Fruit fly (Drosophila melanogaster) whole organism: ENCODE results near the gene CG4613.
A peak's percentile ranks its signal among the peaks of the same experiment; 100 is the strongest.

Source experiments
- CG8478 ChIP-seq: fragments of >200 bp; optimal IDR thresholded peaks from 2 replicates; lab custom pipeline; 2018; ENCODE audit warnings: inconsistent platforms
- Dll ChIP-seq: fragments of >200 bp; optimal IDR thresholded peaks from 2 replicates; lab custom pipeline; 2017
- EcR ChIP-seq, 2 experiments: fragments of >200 bp; optimal IDR thresholded peaks; 2 replicates each; lab custom pipeline; 2017; ENCODE audit warnings: missing biosample characterization in 2 of 2, missing genetic modification characterization in 2 of 2, missing genetic modification reagents in 2 of 2
- pan ChIP-seq: fragments of >200 bp; optimal IDR thresholded peaks from 2 replicates; lab custom pipeline; 2017
- psq ChIP-seq: fragments of >200 bp; optimal IDR thresholded peaks from 2 replicates; lab custom pipeline; 2017
- usp ChIP-seq: fragments of >200 bp; optimal IDR thresholded peaks from 2 replicates; lab custom pipeline; 2017; ENCODE audit warnings: missing biosample characterization, missing genetic modification characterization, mixed read lengths

CG4613 gene

dm6 chr3L:14515690-14516089 is 5.8 kb downstream of the CG4613 start:
- TF ChIP-seq Dll (no peak), EcR (GFP tag; optimal IDR thresholded peaks at IDR 0.05; lab: Kevin White, UChicago) (no peak), psq (lab: Kevin White, UChicago) (no peak), pan (lab: Kevin White, UChicago) (no peak), CG8478 (lab: Kevin White, UChicago) (no peak), usp (GFP tag; lab: Kevin White, UChicago) (no peak)

dm6 chr3L:14513286-14513685 is 8.2 kb downstream of the CG4613 start:
- TF ChIP-seq usp (GFP tag; lab: Kevin White, UChicago): no peak
- no peak for TF ChIP-seq psq (lab: Kevin White, UChicago)
- no peak for TF ChIP-seq CG8478 (lab: Kevin White, UChicago)
- TF ChIP-seq pan (lab: Kevin White, UChicago): no peak
- TF ChIP-seq Dll: no peak
- TF ChIP-seq EcR (GFP tag; optimal IDR thresholded peaks at IDR 0.05; lab: Kevin White, UChicago): no peak

dm6 chr3L:14509981-14510380 is 11.5 kb downstream of the CG4613 start:
- TF ChIP-seq psq (lab: Kevin White, UChicago) (no peak), Dll (no peak), EcR (GFP tag; optimal IDR thresholded peaks at IDR 0.05; lab: Kevin White, UChicago) (no peak), usp (GFP tag; lab: Kevin White, UChicago) (no peak), CG8478 (lab: Kevin White, UChicago) (no peak), pan (lab: Kevin White, UChicago) (no peak)

- TF ChIP-seq Dll (no peak), psq (lab: Kevin White, UChicago) (no peak), CG8478 (lab: Kevin White, UChicago) (no peak), pan (lab: Kevin White, UChicago) (no peak), EcR (GFP tag; optimal IDR thresholded peaks at IDR 0.05; lab: Kevin White, UChicago) (no peak), usp (GFP tag; lab: Kevin White, UChicago) (no peak)
Measured at dm6 chr3L:14497479-14497878, 24.0 kb downstream of the CG4613 start.

- no peak for TF ChIP-seq Dll
- TF ChIP-seq EcR (GFP tag; optimal IDR thresholded peaks at IDR 0.05; lab: Kevin White, UChicago): no peak
- no peak for TF ChIP-seq psq (lab: Kevin White, UChicago)
- TF ChIP-seq pan (lab: Kevin White, UChicago): no peak
- no peak for TF ChIP-seq CG8478 (lab: Kevin White, UChicago)
- no peak for TF ChIP-seq usp (GFP tag; lab: Kevin White, UChicago)
Measured at dm6 chr3L:14486611-14487350, 34.7 kb downstream of the CG4613 start.

- TF ChIP-seq Dll (no peak), pan (lab: Kevin White, UChicago) (no peak), EcR (GFP tag; optimal IDR thresholded peaks at IDR 0.05; lab: Kevin White, UChicago) (no peak), psq (lab: Kevin White, UChicago) (no peak), usp (GFP tag; lab: Kevin White, UChicago) (no peak), CG8478 (lab: Kevin White, UChicago) (no peak)
Measured at dm6 chr3L:14485401-14485800, 36.1 kb downstream of the CG4613 start.

dm6 chr3L:14482955-14483354 is 38.5 kb downstream of the CG4613 start:
- TF ChIP-seq Dll: no peak
- TF ChIP-seq pan (lab: Kevin White, UChicago): no peak
- no peak for TF ChIP-seq CG8478 (lab: Kevin White, UChicago)
- no peak for TF ChIP-seq EcR (GFP tag; optimal IDR thresholded peaks at IDR 0.05; lab: Kevin White, UChicago)
- TF ChIP-seq usp (GFP tag; lab: Kevin White, UChicago): no peak
- TF ChIP-seq psq (lab: Kevin White, UChicago): no peak

- TF ChIP-seq Dll (no peak), psq (lab: Kevin White, UChicago) (no peak), pan (lab: Kevin White, UChicago) (no peak), usp (GFP tag; lab: Kevin White, UChicago) (no peak), EcR (GFP tag; optimal IDR thresholded peaks at IDR 0.05; lab: Kevin White, UChicago) (no peak), CG8478 (lab: Kevin White, UChicago) (no peak)
Measured at dm6 chr3L:14481397-14481796, 40.1 kb downstream of the CG4613 start.

- peak in 1 of 2 experiments; percentile 50 for TF ChIP-seq EcR (GFP tag; optimal IDR thresholded peaks at IDR 0.05; lab: Kevin White, UChicago)
- no peak for TF ChIP-seq pan (lab: Kevin White, UChicago)
Measured at dm6 chr3L:14476804-14477239, 44.7 kb downstream of the CG4613 start.
